Worm (Caenorhabditis elegans) whole organism, L2 larva: Measurements from ENCODE around the gene F09E5.3.

ENCODE experiments used
- C34F6.9 ChIP-seq: fragments of 150-350 bp; optimal IDR thresholded peaks from 2 replicates; lab custom pipeline; 2014; ENCODE audit warnings: missing biosample characterization, missing genetic modification characterization
- F13H6.1 ChIP-seq: sonication (generic microtip); optimal IDR thresholded peaks from 2 replicates; lab custom pipeline; 2016; ENCODE audit warnings: missing genetic modification characterization, missing compliant biosample characterization
- ZK546.5 ChIP-seq: sonication (generic microtip); optimal IDR thresholded peaks from 2 replicates; lab custom pipeline; 2017; ENCODE audit warnings: missing biosample characterization, missing genetic modification characterization
- aly-2 ChIP-seq: fragments of 150-350 bp; optimal IDR thresholded peaks from 2 replicates; lab custom pipeline; 2014; ENCODE audit warnings: missing biosample characterization, missing genetic modification characterization
- blmp-1 ChIP-seq: sonication (generic microtip); optimal IDR thresholded peaks from 2 replicates; lab custom pipeline; 2017; ENCODE audit warnings: missing genetic modification characterization, mild to moderate bottlenecking, missing compliant biosample characterization, antibody characterized with exemption, moderate library complexity; ENCODE audit not compliant: insufficient read depth
- ceh-16 ChIP-seq: fragments of 150-350 bp; optimal IDR thresholded peaks from 2 replicates; lab custom pipeline; 2014; ENCODE audit warnings: missing biosample characterization, missing genetic modification characterization
- ceh-82 ChIP-seq: fragments of 150-350 bp; optimal IDR thresholded peaks from 2 replicates; lab custom pipeline; 2014; ENCODE audit warnings: missing biosample characterization, missing genetic modification characterization
- crh-2 ChIP-seq: sonication (generic microtip); optimal IDR thresholded peaks from 2 replicates; lab custom pipeline; 2017; ENCODE audit warnings: missing biosample characterization, missing genetic modification characterization
- dmd-4 ChIP-seq: sonication (generic microtip); optimal IDR thresholded peaks from 2 replicates; lab custom pipeline; 2017; ENCODE audit warnings: missing biosample characterization, missing genetic modification characterization
- egl-27 ChIP-seq: sonication (generic microtip); optimal IDR thresholded peaks from 3 replicates; lab custom pipeline; 2017; ENCODE audit warnings: missing biosample characterization, missing genetic modification reagents, missing genetic modification characterization
- elt-1 ChIP-seq: fragments of 150-350 bp; optimal IDR thresholded peaks from 2 replicates; lab custom pipeline; 2014; ENCODE audit warnings: missing biosample characterization, missing genetic modification characterization
- fos-1 ChIP-seq: fragments of 150-350 bp; optimal IDR thresholded peaks from 2 replicates; lab custom pipeline; 2014; ENCODE audit warnings: missing biosample characterization, missing genetic modification characterization
- gmeb-1 ChIP-seq: fragments of 150-350 bp; optimal IDR thresholded peaks from 2 replicates; lab custom pipeline; 2014; ENCODE audit warnings: missing biosample characterization, missing genetic modification characterization
- lin-13 ChIP-seq: fragments of 150-350 bp; optimal IDR thresholded peaks from 2 replicates; lab custom pipeline; 2014; ENCODE audit warnings: missing biosample characterization, missing genetic modification reagents, missing genetic modification characterization
- lsy-2 ChIP-seq, 2 experiments: fragments of 150-350 bp in 1 of 2; sonication (generic microtip) in 1 of 2; optimal IDR thresholded peaks; 2 replicates each; lab custom pipeline; 2014 to 2017; ENCODE audit warnings: missing biosample characterization in 2 of 2, missing genetic modification characterization in 2 of 2
- mab-5 ChIP-seq: fragments of 150-350 bp; optimal IDR thresholded peaks from 2 replicates; lab custom pipeline; 2014; ENCODE audit warnings: missing biosample characterization, missing genetic modification characterization
- mbf-1 ChIP-seq: sonication (generic microtip); optimal IDR thresholded peaks from 2 replicates; lab custom pipeline; 2017; ENCODE audit warnings: missing biosample characterization, missing genetic modification characterization
- mdl-1 ChIP-seq, 2 experiments: fragments of 150-350 bp in 1 of 2; sonication (generic microtip) in 1 of 2; optimal IDR thresholded peaks; 2 replicates each; lab custom pipeline; 2017; ENCODE audit warnings: missing biosample characterization in 2 of 2, missing genetic modification characterization in 2 of 2
- nhr-10 ChIP-seq: sonication (generic microtip); optimal IDR thresholded peaks from 2 replicates; lab custom pipeline; 2017; ENCODE audit warnings: missing biosample characterization, missing genetic modification characterization
- nhr-11 ChIP-seq: fragments of 150-350 bp; optimal IDR thresholded peaks from 2 replicates; lab custom pipeline; 2014; ENCODE audit warnings: missing biosample characterization, missing genetic modification characterization
- nhr-12 ChIP-seq: fragments of 150-350 bp; optimal IDR thresholded peaks from 2 replicates; lab custom pipeline; 2014; ENCODE audit warnings: missing biosample characterization, missing genetic modification characterization
- nhr-237 ChIP-seq: fragments of 150-350 bp; optimal IDR thresholded peaks from 2 replicates; lab custom pipeline; 2014; ENCODE audit warnings: missing biosample characterization, missing genetic modification characterization
- nhr-25 ChIP-seq: fragments of 150-350 bp; sonication (generic microtip); optimal IDR thresholded peaks from 3 replicates; lab custom pipeline; 2014; ENCODE audit warnings: missing biosample characterization, missing genetic modification characterization
- nhr-6 ChIP-seq: fragments of 150-350 bp; optimal IDR thresholded peaks from 2 replicates; lab custom pipeline; 2014; ENCODE audit warnings: missing biosample characterization, missing genetic modification characterization
- nhr-77 ChIP-seq: fragments of 150-350 bp; optimal IDR thresholded peaks from 2 replicates; lab custom pipeline; 2014; ENCODE audit warnings: missing biosample characterization, missing genetic modification characterization
- sem-4 ChIP-seq: fragments of 150-350 bp; optimal IDR thresholded peaks from 2 replicates; lab custom pipeline; 2014; ENCODE audit warnings: missing biosample characterization, missing genetic modification reagents, missing genetic modification characterization
- sma-3 ChIP-seq: sonication (generic microtip); optimal IDR thresholded peaks from 2 replicates; lab custom pipeline; 2016; ENCODE audit warnings: missing genetic modification reagents, missing genetic modification characterization, missing compliant biosample characterization
- sma-9 ChIP-seq, 2 experiments: fragments of 150-350 bp in 1 of 2; sonication (generic microtip) in 1 of 2; optimal IDR thresholded peaks; 2 replicates each; lab custom pipeline; 2014 to 2016; ENCODE audit warnings: missing genetic modification characterization in 2 of 2, mild to moderate bottlenecking in 1 of 2, missing biosample characterization in 1 of 2, missing compliant biosample characterization in 1 of 2, missing genetic modification reagents in 1 of 2, moderate library complexity in 1 of 2
- snpc-4 ChIP-seq: fragments of 150-350 bp; optimal IDR thresholded peaks from 2 replicates; lab custom pipeline; 2014; ENCODE audit warnings: missing biosample characterization, missing genetic modification characterization
- unc-39 ChIP-seq: fragments of 150-350 bp; optimal IDR thresholded peaks from 2 replicates; lab custom pipeline; 2014; ENCODE audit warnings: missing biosample characterization, missing genetic modification characterization
- unc-62 ChIP-seq: fragments of 150-350 bp; optimal IDR thresholded peaks from 2 replicates; lab custom pipeline; 2014; ENCODE audit warnings: missing biosample characterization, missing genetic modification reagents, missing genetic modification characterization
- zag-1 ChIP-seq: fragments of 150-350 bp; optimal IDR thresholded peaks from 2 replicates; lab custom pipeline; 2014; ENCODE audit warnings: missing biosample characterization, missing genetic modification characterization
- ztf-11 ChIP-seq: sonication (generic microtip); optimal IDR thresholded peaks from 2 replicates; lab custom pipeline; 2017; ENCODE audit warnings: missing biosample characterization, missing genetic modification characterization
- ztf-4 ChIP-seq: fragments of 150-350 bp; optimal IDR thresholded peaks from 2 replicates; lab custom pipeline; 2014; ENCODE audit warnings: missing biosample characterization, missing genetic modification characterization

F09E5.3 gene

ce11 chrII:5417905-5418304 is 44.1 kb downstream of the F09E5.3 start:
- TF ChIP-seq lin-13 (GFP tag; lab: Kevin White, UChicago) (no peak), gmeb-1 (tag; lab: Kevin White, UChicago) (no peak)

DNA sequence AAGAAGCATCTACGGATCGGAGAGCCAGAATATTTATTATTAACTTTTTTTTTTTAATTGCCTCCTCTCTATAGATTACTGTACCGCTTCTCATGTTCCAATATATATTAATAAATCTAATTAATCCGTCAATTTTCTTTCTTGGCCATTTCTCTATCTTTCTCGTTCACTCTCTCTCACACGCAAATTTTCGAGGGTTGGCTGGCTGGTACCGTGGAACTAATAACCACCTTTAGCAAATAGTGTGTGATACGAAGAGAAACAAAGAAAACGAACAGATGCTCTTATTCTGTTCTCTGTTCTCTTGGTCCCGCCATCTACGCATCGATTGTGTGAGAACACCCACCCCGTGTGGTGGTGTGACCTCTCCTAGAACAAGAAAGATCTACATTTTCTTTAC is 44.5 kb downstream of the F09E5.3 start:
- TF ChIP-seq nhr-6 (tag; lab: Kevin White, UChicago): no peak
- TF ChIP-seq ZK546.5 (tag; lab: Kevin White, UChicago): no peak
- TF ChIP-seq mdl-1 (tag; optimal IDR thresholded peaks at IDR 0.05; lab: Kevin White, UChicago): no peak
- no peak for TF ChIP-seq egl-27 (tag; lab: Kevin White, UChicago)
- no peak for TF ChIP-seq unc-62 (GFP tag; lab: Kevin White, UChicago)
- TF ChIP-seq sma-9 (GFP tag; optimal IDR thresholded peaks at IDR 0.05; lab: Kevin White, UChicago): no peak
- TF ChIP-seq sma-9 (tag; optimal IDR thresholded peaks at IDR 0.05; lab: Kevin White, UChicago): no peak
- TF ChIP-seq lsy-2 (tag; optimal IDR thresholded peaks at IDR 0.05; lab: Kevin White, UChicago): no peak
- TF ChIP-seq nhr-10 (tag; lab: Kevin White, UChicago): no peak
- TF ChIP-seq nhr-12 (tag; lab: Kevin White, UChicago): no peak
- no peak for TF ChIP-seq zag-1 (tag; lab: Kevin White, UChicago)
- TF ChIP-seq mbf-1: no peak
- TF ChIP-seq nhr-25: no peak
- TF ChIP-seq ceh-16 (tag; lab: Kevin White, UChicago): no peak
- no peak for TF ChIP-seq nhr-11
- TF ChIP-seq aly-2: no peak
- no peak for TF ChIP-seq snpc-4 (tag; lab: Kevin White, UChicago)
- TF ChIP-seq, all 48 proteins: peak for 0

DNA sequence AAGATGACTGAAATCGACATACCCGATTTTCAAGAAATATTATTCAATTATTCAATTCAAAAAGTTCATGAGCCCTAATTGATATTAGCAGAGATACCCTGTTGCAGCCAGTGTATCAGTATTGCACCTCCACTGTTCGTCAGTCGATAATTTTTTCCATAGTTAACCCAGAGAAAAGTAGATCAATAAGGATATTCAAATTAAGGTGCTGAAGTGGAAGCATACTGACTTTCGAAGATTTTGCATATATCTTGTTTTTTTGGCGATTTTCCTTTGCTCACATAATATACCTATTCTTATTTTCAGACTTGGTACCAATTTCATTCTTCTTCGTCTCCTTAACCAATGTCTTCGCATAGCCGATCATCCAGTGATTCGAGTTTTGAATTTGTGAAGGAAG is 45.1 kb downstream of the F09E5.3 start, which contains the start of gene EEED8.15:
Gene EEED8.15 (plus strand): TSS at position 301 of the 400 bp plus-strand sequence.
- TF ChIP-seq lsy-2 (tag; optimal IDR thresholded peaks at IDR 0.05; lab: Kevin White, UChicago) (no peak), nhr-25 (no peak)

DNA sequence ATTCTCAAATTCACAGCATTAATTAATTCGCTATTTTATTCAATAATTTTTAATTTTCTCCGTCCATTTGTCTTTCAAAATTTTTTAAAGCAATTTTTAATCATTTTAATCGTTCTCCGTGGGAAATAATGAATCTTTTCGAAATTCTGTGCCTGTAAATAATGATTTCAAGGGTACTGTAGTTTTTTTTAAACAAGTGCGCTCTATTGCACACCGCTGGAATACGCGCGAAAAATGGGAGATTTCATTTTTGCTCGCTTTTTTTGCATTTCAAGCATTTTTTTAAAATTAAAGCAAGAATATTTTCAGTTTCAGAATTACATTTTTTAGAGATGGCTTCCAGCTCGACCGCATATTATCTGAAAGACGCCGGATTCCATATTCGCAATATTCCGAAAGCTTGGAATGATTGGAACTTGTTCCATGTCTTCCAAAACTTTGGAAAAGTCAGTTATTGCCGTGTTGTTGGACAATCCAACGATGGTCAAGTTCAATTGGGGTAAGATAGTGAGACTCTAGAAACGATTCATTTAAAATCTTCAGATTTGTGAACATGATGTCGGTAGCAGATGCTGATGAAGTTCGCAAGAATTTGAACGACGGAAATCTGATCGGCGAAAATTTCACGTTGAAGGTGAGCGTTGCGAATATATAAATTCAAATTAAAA is 47.3 kb downstream of the F09E5.3 start, which contains the start of gene tofu-6:
Gene tofu-6 (plus strand): TSS at position 302 of the 668 bp plus-strand sequence.
- TF ChIP-seq nhr-237 (tag; lab: Kevin White, UChicago) (no peak), fos-1 (tag; lab: Kevin White, UChicago) (no peak), snpc-4 (tag; lab: Kevin White, UChicago) (no peak), dmd-4 (no peak), zag-1 (tag; lab: Kevin White, UChicago) (no peak), ceh-82 (tag; lab: Kevin White, UChicago) (no peak), unc-39 (no peak), mdl-1 (tag; optimal IDR thresholded peaks at IDR 0.05; lab: Kevin White, UChicago) (no peak), lsy-2 (tag; optimal IDR thresholded peaks at IDR 0.05; lab: Kevin White, UChicago) (peak in 1 of 2 experiments; percentile 93), C34F6.9 (tag; lab: Kevin White, UChicago) (peak; percentile 9), F13H6.1 (tag; lab: Kevin White, UChicago) (no peak)

ce11 chrII:5423832-5424231 is 50.0 kb downstream of the F09E5.3 start, which contains the start of gene F07F6.7:
F07F6.7 (minus strand) TSS chrII:5423858.
- TF ChIP-seq sem-4 (tag; lab: Kevin White, UChicago) (peak; percentile 7), unc-62 (GFP tag; lab: Kevin White, UChicago) (no peak), sma-3 (GFP tag; lab: Kevin White, UChicago) (no peak), elt-1 (tag; lab: Kevin White, UChicago) (no peak), ztf-4 (tag; lab: Kevin White, UChicago) (peak; percentile 12), mdl-1 (tag; optimal IDR thresholded peaks at IDR 0.05; lab: Kevin White, UChicago) (no peak), sma-9 (GFP tag; optimal IDR thresholded peaks at IDR 0.05; lab: Kevin White, UChicago) (no peak), sma-9 (tag; optimal IDR thresholded peaks at IDR 0.05; lab: Kevin White, UChicago) (no peak), dmd-4 (no peak), ztf-11 (tag; lab: Kevin White, UChicago) (no peak), F13H6.1 (tag; lab: Kevin White, UChicago) (no peak), blmp-1 (tag; lab: Kevin White, UChicago) (no peak), crh-2 (no peak), nhr-12 (tag; lab: Kevin White, UChicago) (no peak), nhr-237 (tag; lab: Kevin White, UChicago) (no peak), nhr-10 (tag; lab: Kevin White, UChicago) (no peak), ZK546.5 (tag; lab: Kevin White, UChicago) (no peak), nhr-77 (no peak), nhr-6 (tag; lab: Kevin White, UChicago) (no peak), nhr-25 (peak; percentile 13), egl-27 (tag; lab: Kevin White, UChicago) (no peak), lsy-2 (tag; optimal IDR thresholded peaks at IDR 0.05; lab: Kevin White, UChicago) (peak in 1 of 2 experiments; percentile 33), C34F6.9 (tag; lab: Kevin White, UChicago) (no peak), ceh-82 (tag; lab: Kevin White, UChicago) (no peak), mab-5 (no peak), nhr-11 (no peak)
